Worm (Caenorhabditis elegans): ENCODE data around the gene R160.13.
"Not testable (repeated sequence)": the region's sequence is repeated elsewhere in the genome, so short reads cannot be mapped to it uniquely, and the experiment has no call there.

Gene R160.13

ce11 chrX:4343915-4344314 lies 27.4 kb downstream of the R160.13 start, which contains the start of gene F14H12.3:
Gene F14H12.3, plus strand, starts transcription at chrX:4344215.
- TF ChIP-seq unc-55 (GFP tag; optimal IDR thresholded peaks at IDR 0.05) (no peak), ztf-11 (tag; optimal IDR thresholded peaks at IDR 0.05) (no peak), ztf-4 (tag; optimal IDR thresholded peaks at IDR 0.05) (no peak), lin-39 (tag; optimal IDR thresholded peaks at IDR 0.05) (no peak), gmeb-1 (tag; optimal IDR thresholded peaks at IDR 0.05) (no peak), lin-13 (GFP tag; optimal IDR thresholded peaks at IDR 0.05) (no peak), aly-2 (tag; optimal IDR thresholded peaks at IDR 0.05) (no peak), nhr-25 (tag; optimal IDR thresholded peaks at IDR 0.05) (no peak), zag-1 (tag; optimal IDR thresholded peaks at IDR 0.05) (no peak), nhr-12 (tag; optimal IDR thresholded peaks at IDR 0.05) (no peak), peb-1 (tag; optimal IDR thresholded peaks at IDR 0.05) (no peak), sem-4 (tag; optimal IDR thresholded peaks at IDR 0.05) (no peak), fos-1 (tag; optimal IDR thresholded peaks at IDR 0.05) (no peak), ama-1 (optimal IDR thresholded peaks at IDR 0.05) (no peak), sma-9 (GFP tag; optimal IDR thresholded peaks at IDR 0.05) (no peak), sma-9 (tag; optimal IDR thresholded peaks at IDR 0.05) (no peak), crh-2 (tag; optimal IDR thresholded peaks at IDR 0.05) (no peak), alr-1 (tag; optimal IDR thresholded peaks at IDR 0.05) (no peak), nhr-10 (tag; optimal IDR thresholded peaks at IDR 0.05) (no peak)

ce11 chrX:4342730-4343129 lies 28.6 kb downstream of the R160.13 start:
- TF ChIP-seq sem-4 (tag; optimal IDR thresholded peaks at IDR 0.05) (no peak), elt-1 (tag; optimal IDR thresholded peaks at IDR 0.05) (no peak), nhr-77 (tag; optimal IDR thresholded peaks at IDR 0.05) (no peak), snpc-4 (tag; optimal IDR thresholded peaks at IDR 0.05) (no peak), mdl-1 (tag; optimal IDR thresholded peaks at IDR 0.05) (no peak), lin-13 (GFP tag; optimal IDR thresholded peaks at IDR 0.05) (no peak), nhr-21 (tag; optimal IDR thresholded peaks at IDR 0.05) (no peak), nhr-237 (tag; optimal IDR thresholded peaks at IDR 0.05) (no peak), zag-1 (tag; optimal IDR thresholded peaks at IDR 0.05) (no peak), peb-1 (tag; optimal IDR thresholded peaks at IDR 0.05) (no peak)

ce11 chrX:4339332-4339731 lies 32.0 kb downstream of the R160.13 start, which contains the start of gene cst-1:
Gene cst-1, plus strand, starts transcription at chrX:4339632.
- not testable (repeated sequence) for TF ChIP-seq sem-4, ztf-11, nhr-23 (tag; optimal IDR thresholded peaks at IDR 0.05)

ce11 chrX:4335950-4336349 lies 35.4 kb downstream of the R160.13 start, which contains the start of gene cst-2:
Gene cst-2, minus strand, starts transcription at chrX:4336050.
- not testable (repeated sequence) for TF ChIP-seq C34F6.9, nhr-23, peb-1 (tag; optimal IDR thresholded peaks at IDR 0.05)

ce11 chrX:4332305-4332704 lies 39.0 kb downstream of the R160.13 start, which contains the start of gene C24A8.6:
Gene C24A8.6, minus strand, starts transcription at chrX:4332405.
- TF ChIP-seq elt-3, R02D3.7, unc-39 (tag; optimal IDR thresholded peaks at IDR 0.05): not testable (repeated sequence)

ce11 chrX:4328816-4329215 lies 42.5 kb downstream of the R160.13 start, which contains the start of gene C24A8.5:
Gene C24A8.5, minus strand, starts transcription at chrX:4328916.
- TF ChIP-seq nhr-10 (tag; optimal IDR thresholded peaks at IDR 0.05) (no peak), mdl-1 (tag; optimal IDR thresholded peaks at IDR 0.05) (no peak), alr-1 (tag; optimal IDR thresholded peaks at IDR 0.05) (no peak), nhr-25 (tag; optimal IDR thresholded peaks at IDR 0.05) (no peak), F13H6.1 (tag; optimal IDR thresholded peaks at IDR 0.05) (no peak), nhr-12 (tag; optimal IDR thresholded peaks at IDR 0.05) (no peak), R02D3.7 (tag; optimal IDR thresholded peaks at IDR 0.05) (no peak), nhr-237 (tag; optimal IDR thresholded peaks at IDR 0.05) (no peak), lin-39 (tag; optimal IDR thresholded peaks at IDR 0.05) (no peak), gmeb-1 (tag; optimal IDR thresholded peaks at IDR 0.05) (no peak), ZK546.5 (tag; optimal IDR thresholded peaks at IDR 0.05) (no peak), unc-55 (GFP tag; optimal IDR thresholded peaks at IDR 0.05) (no peak), nhr-129 (tag; optimal IDR thresholded peaks at IDR 0.05) (no peak), C34F6.9 (tag; optimal IDR thresholded peaks at IDR 0.05) (no peak), sem-4 (tag; optimal IDR thresholded peaks at IDR 0.05) (no peak), snpc-4 (tag; optimal IDR thresholded peaks at IDR 0.05) (no peak), ceh-16 (tag; optimal IDR thresholded peaks at IDR 0.05) (no peak)

All from whole organism, L2 larva.